Worm (Caenorhabditis elegans) whole organism, early embryonic: ENCODE data around the gene ced-8.

Source experiments
- B0310.2 ChIP-seq: sonication (generic microtip); optimal IDR thresholded peaks from 2 replicates; lab custom pipeline; 2016; ENCODE audit warnings: mild to moderate bottlenecking, missing genetic modification characterization, missing compliant biosample characterization
- F13C5.2 ChIP-seq: sonication (generic microtip); optimal IDR thresholded peaks from 2 replicates; lab custom pipeline; 2017; ENCODE audit warnings: mild to moderate bottlenecking, missing genetic modification characterization, inconsistent platforms, missing compliant biosample characterization
- aly-1 ChIP-seq: sonication (generic microtip); optimal IDR thresholded peaks from 2 replicates; lab custom pipeline; 2016; ENCODE audit warnings: missing genetic modification characterization, missing compliant biosample characterization
- ama-1 ChIP-seq: fragments of 150-350 bp; optimal IDR thresholded peaks from 2 replicates; lab custom pipeline; 2014
- ceh-13 ChIP-seq: fragments of 200-800 bp; sonication (Bioruptor generic); optimal IDR thresholded peaks from 2 replicates; lab custom pipeline; 2018; ENCODE audit warnings: mild to moderate bottlenecking, missing genetic modification characterization, missing compliant biosample characterization
- ceh-36 ChIP-seq: sonication (generic microtip); optimal IDR thresholded peaks from 2 replicates; lab custom pipeline; 2016; ENCODE audit warnings: missing genetic modification characterization, inconsistent platforms, missing compliant biosample characterization
- ets-7 ChIP-seq: sonication (generic microtip); optimal IDR thresholded peaks from 2 replicates; lab custom pipeline; 2016; ENCODE audit warnings: missing genotype, missing genetic modification characterization, missing compliant biosample characterization
- flt-1 ChIP-seq: fragments of 200-800 bp; sonication (Bioruptor generic); IDR thresholded peaks from 2 replicates; pipeline ENCODE4 v1.3.6; 2022; ENCODE audit warnings: missing genetic modification characterization, missing compliant biosample characterization
- hmbx-1 ChIP-seq: sonication (generic microtip); optimal IDR thresholded peaks from 2 replicates; lab custom pipeline; 2016; ENCODE audit warnings: mild to moderate bottlenecking, missing genetic modification characterization, missing compliant biosample characterization
- hmg-4 ChIP-seq: fragments of 200-800 bp; sonication (Bioruptor generic); optimal IDR thresholded peaks from 2 replicates; lab custom pipeline; 2018; ENCODE audit warnings: mild to moderate bottlenecking, missing genetic modification characterization, missing compliant biosample characterization
- hnd-1 ChIP-seq: sonication (generic microtip); optimal IDR thresholded peaks from 2 replicates; lab custom pipeline; 2016; ENCODE audit warnings: missing genetic modification characterization, missing compliant biosample characterization
- pes-1 ChIP-seq: fragments of 200-800 bp; sonication (Bioruptor generic); IDR thresholded peaks from 2 replicates; pipeline ENCODE4 v1.3.6; 2022; ENCODE audit warnings: missing genetic modification reagents, missing genetic modification characterization, missing compliant biosample characterization
- scrt-1 ChIP-seq: fragments of 200-800 bp; sonication (Bioruptor generic); IDR thresholded peaks from 2 replicates; pipeline ENCODE4 v1.3.6; 2022; ENCODE audit warnings: missing genetic modification characterization, missing compliant biosample characterization
- sea-1 ChIP-seq: fragments of 200-800 bp; sonication (Bioruptor generic); conservative IDR thresholded peaks from 2 replicates; pipeline ENCODE4 v1.3.6; 2022; ENCODE audit warnings: missing genetic modification characterization, missing compliant biosample characterization
- tbx-11 ChIP-seq: fragments of 200-800 bp; sonication (Bioruptor generic); IDR thresholded peaks from 2 replicates; pipeline ENCODE4 v1.3.6; 2022; ENCODE audit warnings: missing genetic modification characterization, missing compliant biosample characterization
- tbx-37 ChIP-seq: fragments of 200-800 bp; sonication (Bioruptor generic); conservative IDR thresholded peaks from 2 replicates; pipeline ENCODE4 v1.3.6; 2022; ENCODE audit warnings: missing genetic modification reagents, missing genetic modification characterization, missing compliant biosample characterization
- tra-4 ChIP-seq: sonication (generic microtip); optimal IDR thresholded peaks from 2 replicates; lab custom pipeline; 2017; ENCODE audit warnings: missing genetic modification characterization, missing compliant biosample characterization

ced-8 gene

ce11 chrX:8455590-8456166 is 39.0 kb upstream of the ced-8 start, which contains the start of gene dpy-6:
Gene dpy-6, minus strand, starts transcription at chrX:8455640.
- TF ChIP-seq hmg-4 (GFP tag; lab: Kevin White, UChicago): no peak
- TF ChIP-seq tbx-11 (GFP tag; lab: Robert Waterston, UW): no peak
- TF ChIP-seq flt-1 (GFP tag; lab: Robert Waterston, UW): no peak
- no peak for TF ChIP-seq F13C5.2 (tag; lab: Kevin White, UChicago)
- TF ChIP-seq ceh-36 (tag; lab: Kevin White, UChicago): no peak
- TF ChIP-seq ets-7 (tag; lab: Kevin White, UChicago): no peak
- no peak for TF ChIP-seq tbx-37 (GFP tag; lab: Robert Waterston, UW)
- TF ChIP-seq ceh-13: no peak
- no peak for TF ChIP-seq tra-4 (tag; lab: Kevin White, UChicago)
- no peak for TF ChIP-seq hmbx-1
- no peak for TF ChIP-seq pes-1 (GFP tag; lab: Robert Waterston, UW)
- no peak for TF ChIP-seq hnd-1 (tag; lab: Kevin White, UChicago)
- TF ChIP-seq sea-1 (GFP tag; lab: Robert Waterston, UW): no peak
- no peak for TF ChIP-seq aly-1

DNA sequence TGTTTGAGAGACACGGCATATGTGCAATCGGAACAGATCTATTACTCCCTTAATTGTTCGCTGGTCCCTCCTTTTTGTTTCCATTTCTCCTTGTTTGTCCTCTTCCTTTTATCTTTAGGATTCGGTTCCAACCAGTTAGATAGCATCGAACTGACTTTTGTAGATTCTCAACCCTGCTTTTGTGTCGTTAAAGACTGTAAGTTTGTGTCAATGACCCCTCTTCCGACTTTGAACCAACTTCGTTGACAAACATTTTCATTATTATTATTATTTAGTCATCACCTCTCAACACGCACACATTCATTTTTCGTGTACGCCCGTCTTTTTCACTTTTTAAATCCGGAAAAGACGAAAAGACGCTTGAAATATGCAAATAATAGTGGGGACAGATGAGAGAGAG is 29.4 kb upstream of the ced-8 start, which contains the start of gene F16F9.1:
Gene F16F9.1 (plus strand): TSS at position 301 of the 400 bp plus-strand sequence.
- TF ChIP-seq sea-1 (GFP tag; lab: Robert Waterston, UW): no peak
- no peak for TF ChIP-seq pes-1 (GFP tag; lab: Robert Waterston, UW)
- no peak for TF ChIP-seq aly-1
- no peak for TF ChIP-seq ets-7 (tag; lab: Kevin White, UChicago)
- TF ChIP-seq scrt-1 (GFP tag; lab: Robert Waterston, UW): no peak
- TF ChIP-seq B0310.2 (tag; lab: Kevin White, UChicago): no peak

ce11 chrX:8444922-8445321 is 28.2 kb upstream of the ced-8 start:
- no peak for TF ChIP-seq hmg-4 (GFP tag; lab: Kevin White, UChicago)
- no peak for TF ChIP-seq pes-1 (GFP tag; lab: Robert Waterston, UW)
- no peak for TF ChIP-seq ceh-13
- TF ChIP-seq hnd-1 (tag; lab: Kevin White, UChicago): no peak
- TF ChIP-seq scrt-1 (GFP tag; lab: Robert Waterston, UW): no peak
- TF ChIP-seq B0310.2 (tag; lab: Kevin White, UChicago): no peak
- no peak for TF ChIP-seq tbx-37 (GFP tag; lab: Robert Waterston, UW)
- TF ChIP-seq sea-1 (GFP tag; lab: Robert Waterston, UW): no peak
- TF ChIP-seq ama-1 (lab: Kevin White, UChicago): no peak
- no peak for TF ChIP-seq hmbx-1

- TF ChIP-seq pes-1 (GFP tag; lab: Robert Waterston, UW) (no peak), ceh-36 (tag; lab: Kevin White, UChicago) (no peak)
Observed at ce11 chrX:8440001-8440735, 23.4 kb upstream of the ced-8 start.

- TF ChIP-seq ama-1 (lab: Kevin White, UChicago): no peak
- no peak for TF ChIP-seq scrt-1 (GFP tag; lab: Robert Waterston, UW)
- TF ChIP-seq F13C5.2 (tag; lab: Kevin White, UChicago): no peak
- no peak for TF ChIP-seq ceh-36 (tag; lab: Kevin White, UChicago)
- no peak for TF ChIP-seq flt-1 (GFP tag; lab: Robert Waterston, UW)
- TF ChIP-seq ets-7 (tag; lab: Kevin White, UChicago): no peak
- TF ChIP-seq hnd-1 (tag; lab: Kevin White, UChicago): no peak
- TF ChIP-seq tra-4 (tag; lab: Kevin White, UChicago): no peak
- TF ChIP-seq B0310.2 (tag; lab: Kevin White, UChicago): no peak
- TF ChIP-seq aly-1: no peak
- TF ChIP-seq sea-1 (GFP tag; lab: Robert Waterston, UW): no peak
- TF ChIP-seq tbx-11 (GFP tag; lab: Robert Waterston, UW): no peak
- no peak for TF ChIP-seq pes-1 (GFP tag; lab: Robert Waterston, UW)
- no peak for TF ChIP-seq ceh-13
- no peak for TF ChIP-seq hmg-4 (GFP tag; lab: Kevin White, UChicago)
- no peak for TF ChIP-seq tbx-37 (GFP tag; lab: Robert Waterston, UW)
- no peak for TF ChIP-seq hmbx-1
Observed at ce11 chrX:8438756-8439155, 22.0 kb upstream of the ced-8 start.

ce11 chrX:8432361-8432760 is 15.6 kb upstream of the ced-8 start, which contains the start of gene kin-9:
Gene kin-9, plus strand, starts transcription at chrX:8432661.
- TF ChIP-seq hmg-4 (GFP tag; lab: Kevin White, UChicago) (no peak), ets-7 (tag; lab: Kevin White, UChicago) (no peak)

DNA sequence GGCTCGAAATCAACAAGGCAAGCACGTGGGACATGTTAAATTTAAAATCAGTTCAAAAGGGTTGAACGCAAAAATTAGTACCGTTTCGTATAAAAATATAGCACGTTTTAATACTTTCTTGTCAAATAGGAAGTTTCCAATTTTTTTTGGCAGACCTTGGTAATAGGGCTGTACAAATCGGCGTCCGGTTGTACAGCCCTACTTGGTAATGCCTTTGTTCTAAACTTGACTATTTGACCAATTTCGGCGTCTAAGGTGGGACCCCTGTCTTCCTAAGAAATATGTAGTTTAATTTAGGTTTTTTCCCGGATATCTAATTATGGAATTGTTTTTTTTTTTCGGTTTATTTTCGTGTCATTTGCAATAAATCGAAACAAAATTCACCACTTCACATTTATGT is 12.8 kb upstream of the ced-8 start:
- no peak for TF ChIP-seq ama-1 (lab: Kevin White, UChicago)
- TF ChIP-seq hnd-1 (tag; lab: Kevin White, UChicago): no peak
- TF ChIP-seq sea-1 (GFP tag; lab: Robert Waterston, UW): no peak
- TF ChIP-seq tra-4 (tag; lab: Kevin White, UChicago): no peak
- TF ChIP-seq ceh-13: no peak
- TF ChIP-seq hmg-4 (GFP tag; lab: Kevin White, UChicago): no peak
- no peak for TF ChIP-seq pes-1 (GFP tag; lab: Robert Waterston, UW)
- TF ChIP-seq scrt-1 (GFP tag; lab: Robert Waterston, UW): no peak
- TF ChIP-seq tbx-37 (GFP tag; lab: Robert Waterston, UW): no peak
- TF ChIP-seq F13C5.2 (tag; lab: Kevin White, UChicago): no peak
- TF ChIP-seq tbx-11 (GFP tag; lab: Robert Waterston, UW): no peak
- TF ChIP-seq aly-1: no peak
- TF ChIP-seq flt-1 (GFP tag; lab: Robert Waterston, UW): no peak
- no peak for TF ChIP-seq ceh-36 (tag; lab: Kevin White, UChicago)
- TF ChIP-seq B0310.2 (tag; lab: Kevin White, UChicago): no peak
- no peak for TF ChIP-seq ets-7 (tag; lab: Kevin White, UChicago)
- no peak for TF ChIP-seq hmbx-1
